Worm (Caenorhabditis elegans) whole organism, L3 larva: ENCODE data around the gene C23H5.11.

Experiments used
- ama-1 ChIP-seq: fragments of 150-350 bp; optimal IDR thresholded peaks from 2 replicates; lab custom pipeline; 2018
- elt-1 ChIP-seq: fragments of 150-350 bp; optimal IDR thresholded peaks from 2 replicates; lab custom pipeline; 2014; ENCODE audit warnings: missing biosample characterization, missing genetic modification characterization
- nhr-77 ChIP-seq: fragments of 150-350 bp; optimal IDR thresholded peaks from 2 replicates; lab custom pipeline; 2014; ENCODE audit warnings: missing biosample characterization, missing genetic modification characterization
- snpc-4 ChIP-seq: fragments of 150-350 bp; optimal IDR thresholded peaks from 2 replicates; lab custom pipeline; 2014; ENCODE audit warnings: missing biosample characterization, missing genetic modification characterization

DNA sequence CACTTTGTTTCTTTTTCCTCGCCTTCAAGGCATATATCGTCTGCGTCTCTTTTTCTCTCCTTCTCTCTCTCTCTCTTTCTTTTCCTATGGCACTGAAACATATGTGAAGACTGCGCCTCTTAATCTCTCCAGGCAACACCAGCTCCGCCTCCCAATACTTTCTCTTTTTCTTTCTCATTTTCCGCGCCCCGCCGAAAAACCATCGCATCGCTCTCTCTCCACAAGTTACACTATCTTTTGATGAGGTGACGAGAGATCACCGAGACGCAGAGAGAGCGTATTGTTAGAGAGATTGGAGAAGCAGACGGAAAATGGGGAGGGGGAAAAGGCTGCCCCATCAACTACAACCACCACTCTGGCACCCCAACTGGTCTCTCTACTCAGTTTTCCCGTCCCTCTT lies 50.8 kb downstream of the C23H5.11 start:
- TF ChIP-seq ama-1 (lab: Kevin White, UChicago), result no peak
- peak; percentile 36 for TF ChIP-seq snpc-4 (tag; lab: Kevin White, UChicago)
- no peak for TF ChIP-seq nhr-77
- peak; percentile 62 for TF ChIP-seq elt-1
